Fruit fly (Drosophila melanogaster) whole organism, larva: Measurements from ENCODE around the gene Jarid2.

Experiments used
- noc ChIP-seq: fragments of 200-800 bp; sonication (Bioruptor generic); optimal IDR thresholded peaks from 3 replicates; lab custom pipeline; 2019; ENCODE audit warnings: missing biosample characterization, mild to moderate bottlenecking, missing genetic modification characterization, moderate library complexity

Gene Jarid2

dm6 chr3L:9452422-9452821, 24.4 kb upstream of the Jarid2 start:
- TF ChIP-seq noc (tag; lab: Kevin White, UChicago), result no peak

dm6 chr3L:9455819-9456388, 20.9 kb upstream of the Jarid2 start, which contains the start of the genes phol and CG3552:
phol (minus strand) TSS chr3L:9456281.
CG3552 (plus strand) TSS chr3L:9456318.
- no peak for TF ChIP-seq noc (tag; lab: Kevin White, UChicago)

dm6 chr3L:9456389-9456788, 20.4 kb upstream of the Jarid2 start:
- no peak for TF ChIP-seq noc (tag; lab: Kevin White, UChicago)

dm6 chr3L:9457619-9458092, 19.2 kb upstream of the Jarid2 start, which contains the start of gene CG3437:
CG3437 (minus strand) TSS chr3L:9457669.
- peak; percentile 99 for TF ChIP-seq noc (tag; lab: Kevin White, UChicago)

dm6 chr3L:9460775-9461491, 15.9 kb upstream of the Jarid2 start, which contains the start of the genes CG3434 and CG44838:
CG3434 (minus strand) TSS chr3L:9460799.
CG44838 (plus strand) TSS chr3L:9461050.
- peak; percentile 67 for TF ChIP-seq noc (tag; lab: Kevin White, UChicago)

dm6 chr3L:9461670-9462246, 15.1 kb upstream of the Jarid2 start:
- TF ChIP-seq noc (tag; lab: Kevin White, UChicago), result no peak

- peak; percentile 85 for TF ChIP-seq noc (tag; lab: Kevin White, UChicago)
These were observed 14.5 kb upstream of the Jarid2 start for dm6 chr3L:9462247-9462769.

- no peak for TF ChIP-seq noc (tag; lab: Kevin White, UChicago)
These were observed 14.0 kb upstream of the Jarid2 start for dm6 chr3L:9462794-9463193.

- TF ChIP-seq noc (tag; lab: Kevin White, UChicago), result no peak
These were observed 11.1 kb upstream of the Jarid2 start for dm6 chr3L:9465652-9466244.

dm6 chr3L:9466595-9466994, 10.2 kb upstream of the Jarid2 start:
- peak; percentile 1 for TF ChIP-seq noc (tag; lab: Kevin White, UChicago)

dm6 chr3L:9467267-9467666, 9.6 kb upstream of the Jarid2 start:
- TF ChIP-seq noc (tag; lab: Kevin White, UChicago), result no peak

dm6 chr3L:9467763-9468206, 9.1 kb upstream of the Jarid2 start:
- TF ChIP-seq noc (tag; lab: Kevin White, UChicago), result no peak

dm6 chr3L:9468261-9468890, 8.5 kb upstream of the Jarid2 start:
- peak; percentile 22 for TF ChIP-seq noc (tag; lab: Kevin White, UChicago)

- TF ChIP-seq noc (tag; lab: Kevin White, UChicago), result no peak
These were observed 7.8 kb upstream of the Jarid2 start for dm6 chr3L:9469079-9469478.
